Worm (Caenorhabditis elegans) whole organism, L3 larva: ENCODE data around the gene tat-4.
A peak's percentile ranks its signal among the peaks of the same experiment; 100 is the strongest.

ENCODE experiments used
- fos-1 ChIP-seq: fragments of 150-350 bp; optimal IDR thresholded peaks from 2 replicates; lab custom pipeline; 2014; ENCODE audit warnings: missing biosample characterization, missing genetic modification characterization
- snpc-4 ChIP-seq: fragments of 150-350 bp; optimal IDR thresholded peaks from 2 replicates; lab custom pipeline; 2014; ENCODE audit warnings: missing biosample characterization, missing genetic modification characterization

DNA sequence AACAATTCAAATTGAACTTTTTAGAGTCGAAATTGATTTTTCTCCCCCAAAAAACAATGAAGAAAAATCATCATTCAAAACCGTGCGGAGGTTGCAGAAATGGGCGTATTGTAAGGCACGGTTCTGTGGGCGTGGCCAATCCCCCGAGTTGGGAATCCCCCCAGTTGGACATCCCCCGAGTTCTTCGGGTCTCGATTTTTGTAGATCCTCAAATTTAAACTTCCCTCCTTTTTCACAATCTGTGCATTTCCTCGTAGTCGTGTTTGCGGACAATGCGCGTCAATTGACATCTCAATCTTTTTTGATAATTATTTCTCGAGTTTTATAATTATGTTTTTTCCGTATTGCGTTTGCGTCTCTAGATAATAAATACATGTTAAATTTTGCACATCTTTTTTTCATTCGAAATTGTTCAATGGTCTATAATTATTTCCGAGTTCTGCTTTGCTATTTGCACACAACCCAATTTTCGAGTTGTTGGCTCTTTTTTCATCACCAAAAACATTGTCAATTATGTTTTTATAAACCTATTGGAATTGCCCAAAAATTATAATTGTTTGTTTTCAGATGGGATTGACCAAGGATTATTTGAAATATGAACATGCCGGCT, 25.8 kb upstream of the tat-4 start, which contains the start of gene F13H8.2:
- TF ChIP-seq fos-1 (tag; lab: Kevin White, UChicago): no peak
- TF ChIP-seq snpc-4: peak; percentile 29
